Worm (Caenorhabditis elegans) whole organism, young adult: ENCODE data around the gene rars-1.

Source experiments
- akir-1 ChIP-seq: fragments of 200-800 bp; sonication (Bioruptor generic); optimal IDR thresholded peaks from 2 replicates; lab custom pipeline; 2018; ENCODE audit warnings: mild to moderate bottlenecking, missing genetic modification characterization, moderate library complexity, missing compliant biosample characterization
- atf-7 ChIP-seq: sonication (generic microtip); optimal IDR thresholded peaks from 2 replicates; lab custom pipeline; 2017; ENCODE audit warnings: mild to moderate bottlenecking, missing genetic modification characterization, missing compliant biosample characterization
- cebp-1 ChIP-seq, 2 experiments: fragments of 200-800 bp in 1 of 2; sonication (Bioruptor generic) in 1 of 2; sonication (generic microtip) in 1 of 2; IDR thresholded peaks in 1 of 2; optimal IDR thresholded peaks in 1 of 2; 2 replicates each; pipeline versions ENCODE4 v1.3.6 to Lab custom; 2017 to 2022; ENCODE audit warnings: missing compliant biosample characterization in 2 of 2, missing genetic modification characterization in 2 of 2, mild to moderate bottlenecking in 1 of 2, missing genetic modification reagents in 1 of 2, moderate library complexity in 1 of 2
- dox-1 ChIP-seq: fragments of 200-800 bp; sonication (Bioruptor generic); IDR thresholded peaks from 2 replicates; pipeline ENCODE4 v1.3.6; 2022; ENCODE audit warnings: missing genetic modification reagents, missing genetic modification characterization, missing compliant biosample characterization
- hrde-1 ChIP-seq: sonication (generic microtip); optimal IDR thresholded peaks from 2 replicates; lab custom pipeline; 2016; ENCODE audit warnings: missing genetic modification characterization, mild to moderate bottlenecking, missing compliant biosample characterization, moderate library complexity, missing genotype, missing genetic modification reagents, borderline replicate concordance
- mcd-1 ChIP-seq: fragments of 200-800 bp; sonication (Bioruptor generic); IDR thresholded peaks from 2 replicates; pipeline ENCODE4 v1.3.6; 2022; ENCODE audit warnings: missing genetic modification reagents, missing genetic modification characterization, missing compliant biosample characterization
- mel-28 ChIP-seq: sonication (generic microtip); optimal IDR thresholded peaks from 2 replicates; lab custom pipeline; 2016; ENCODE audit warnings: borderline replicate concordance, mild to moderate bottlenecking, missing genetic modification characterization, missing compliant biosample characterization
- rec-8 ChIP-seq, 2 experiments: sonication (generic microtip); optimal IDR thresholded peaks; 2 replicates each; lab custom pipeline; 2016; ENCODE audit warnings: mild to moderate bottlenecking in 2 of 2, missing genetic modification characterization in 2 of 2, missing genetic modification reagents in 2 of 2, missing genotype in 2 of 2, missing biosample characterization in 1 of 2, missing compliant biosample characterization in 1 of 2, moderate library complexity in 1 of 2
- snpc-4 ChIP-seq, 5 experiments: fragments of 150-350 bp in 1 of 5; sonication (generic microtip) in 4 of 5; optimal IDR thresholded peaks; 2 replicates each; lab custom pipeline; 2014 to 2018; ENCODE audit warnings: missing genetic modification characterization in 5 of 5, missing biosample characterization in 3 of 5, antibody characterized with exemption in 2 of 5, mild to moderate bottlenecking in 2 of 5, missing compliant biosample characterization in 2 of 5, missing genotype in 2 of 5, moderate library complexity in 2 of 5, missing genetic modification reagents in 1 of 5
- unc-62 ChIP-seq: fragments of 150-350 bp; optimal IDR thresholded peaks from 2 replicates; lab custom pipeline; 2014; ENCODE audit warnings: missing biosample characterization, missing genetic modification reagents, missing genetic modification characterization
- ztf-18 ChIP-seq: sonication (generic microtip); optimal IDR thresholded peaks from 2 replicates; lab custom pipeline; 2016; ENCODE audit warnings: missing genotype, mild to moderate bottlenecking, missing genetic modification characterization, missing compliant biosample characterization
- ztf-25 ChIP-seq: fragments of 200-800 bp; sonication (Bioruptor generic); IDR thresholded peaks from 2 replicates; pipeline ENCODE4 v1.3.6; 2022; ENCODE audit warnings: missing genetic modification reagents, missing genetic modification characterization, missing compliant biosample characterization
- ztf-26 ChIP-seq: sonication (generic microtip); optimal IDR thresholded peaks from 2 replicates; lab custom pipeline; 2017; ENCODE audit warnings: missing genetic modification characterization, missing compliant biosample characterization
- ztf-28 ChIP-seq: fragments of 200-800 bp; sonication (Bioruptor generic); IDR thresholded peaks from 2 replicates; pipeline ENCODE4 v1.3.6; 2022; ENCODE audit warnings: missing genetic modification reagents, missing genetic modification characterization, missing compliant biosample characterization

ce11 chrIII:4879445-4879844 is 37.5 kb downstream of the rars-1 start, which contains the start of gene C35D10.1:
- TF ChIP-seq ztf-28 (no peak), ztf-25 (GFP tag; lab: Robert Waterston, UW) (no peak), dox-1 (GFP tag; lab: Robert Waterston, UW) (no peak), ztf-26 (tag; lab: Kevin White, UChicago) (no peak), cebp-1 (GFP tag; IDR thresholded peaks at IDR 0.05; lab: Robert Waterston, UW) (no peak), cebp-1 (tag; optimal IDR thresholded peaks at IDR 0.05; lab: Kevin White, UChicago) (no peak), atf-7 (no peak), rec-8 (tag; optimal IDR thresholded peaks at IDR 0.05; lab: Kevin White, UChicago) (no peak), hrde-1 (no peak), ztf-18 (tag; lab: Kevin White, UChicago) (no peak), unc-62 (GFP tag; lab: Kevin White, UChicago) (no peak), mel-28 (tag; lab: Kevin White, UChicago) (no peak), mcd-1 (GFP tag; lab: Robert Waterston, UW) (no peak), snpc-4 (GFP tag; optimal IDR thresholded peaks at IDR 0.05; lab: Kevin White, UChicago) (no peak), snpc-4 (tag; optimal IDR thresholded peaks at IDR 0.05; lab: Kevin White, UChicago) (no peak), akir-1 (GFP tag; lab: Kevin White, UChicago) (no peak)
